Worm (Caenorhabditis elegans): ENCODE data around the gene F39E9.14.

ce11 chrII:3244070-3244469, 46.4 kb downstream of the F39E9.14 start, which contains the start of gene C17F4.12:
- TF ChIP-seq pag-3 (tag; optimal IDR thresholded peaks at IDR 0.05; ENCODE audit: borderline replicate concordance) (no peak), C08G9.2 (tag; optimal IDR thresholded peaks at IDR 0.05) (no peak), ceh-2 (tag; optimal IDR thresholded peaks at IDR 0.05) (no peak), ztf-16 (tag; optimal IDR thresholded peaks at IDR 0.05) (no peak), fax-1 (tag; optimal IDR thresholded peaks at IDR 0.05) (no peak), Y22D7AL.16 (tag; optimal IDR thresholded peaks at IDR 0.05) (no peak), lin-11 (tag; optimal IDR thresholded peaks at IDR 0.05) (no peak), ets-4 (tag; optimal IDR thresholded peaks at IDR 0.05) (no peak), sox-4 (tag; optimal IDR thresholded peaks at IDR 0.05) (no peak), ama-1 (optimal IDR thresholded peaks at IDR 0.05) (no peak), nhr-11 (tag; optimal IDR thresholded peaks at IDR 0.05) (no peak), ttx-3 (tag; optimal IDR thresholded peaks at IDR 0.05) (no peak), fkh-10 (GFP tag; optimal IDR thresholded peaks at IDR 0.05) (no peak)
